Fruit fly (Drosophila melanogaster): ENCODE measurements around the gene DNAlig4.
A peak's percentile ranks its signal among the peaks of the same experiment; 100 is the strongest.

DNAlig4 gene

dm6 chrX:13698717-13699427 is 31.3 kb upstream of the DNAlig4 start (continued):
- TF ChIP-seq CG8119 (GFP tag; IDR thresholded peaks at IDR 0.05) (peak; percentile 41; the same call in 1 of the 3 replicates), CG6808 (GFP tag; optimal IDR thresholded peaks at IDR 0.05) (no peak), achi (GFP tag; optimal IDR thresholded peaks at IDR 0.05) (no peak), CG6792 (GFP tag; optimal IDR thresholded peaks at IDR 0.05) (no peak), CG11294 (GFP tag; IDR thresholded peaks at IDR 0.05) (peak; percentile 29; the same call in 1 of the 2 replicates), spab (GFP tag; optimal IDR thresholded peaks at IDR 0.05) (no peak), Eip75B (GFP tag; optimal IDR thresholded peaks at IDR 0.05) (no peak), Sox14 (GFP tag; optimal IDR thresholded peaks at IDR 0.05) (no peak), fd59A (GFP tag; optimal IDR thresholded peaks at IDR 0.05) (no peak), svp (GFP tag) (no peak)

- TF ChIP-seq lz (GFP tag; optimal IDR thresholded peaks at IDR 0.05), result no peak
- no peak for TF ChIP-seq fd85E (GFP tag; optimal IDR thresholded peaks at IDR 0.05)
- TF ChIP-seq CG3032 (tag; optimal IDR thresholded peaks at IDR 0.05), result no peak
- TF ChIP-seq OdsH (GFP tag; optimal IDR thresholded peaks at IDR 0.05), result no peak
- no peak for TF ChIP-seq vri (GFP tag; optimal IDR thresholded peaks at IDR 0.05)
- TF ChIP-seq fkh (GFP tag; optimal IDR thresholded peaks at IDR 0.05), result no peak
- TF ChIP-seq acj6 (GFP tag; optimal IDR thresholded peaks at IDR 0.05), result no peak
- TF ChIP-seq Smox (GFP tag; optimal IDR thresholded peaks at IDR 0.05), result no peak
- TF ChIP-seq esn (GFP tag; optimal IDR thresholded peaks at IDR 0.05), result no peak
- no peak for TF ChIP-seq CG9139 (GFP tag; optimal IDR thresholded peaks at IDR 0.05)
- TF ChIP-seq Hr38 (GFP tag; optimal IDR thresholded peaks at IDR 0.05), result no peak
- no peak for TF ChIP-seq Eip75B (GFP tag; optimal IDR thresholded peaks at IDR 0.05)
- TF ChIP-seq Met (GFP tag; optimal IDR thresholded peaks at IDR 0.05), result no peak
- no peak for TF ChIP-seq CG10631 (GFP tag; optimal IDR thresholded peaks at IDR 0.05)
- no peak for TF ChIP-seq CG8119 (GFP tag; IDR thresholded peaks at IDR 0.05)
- no peak for TF ChIP-seq Sox14 (GFP tag; optimal IDR thresholded peaks at IDR 0.05)
- TF ChIP-seq salr (GFP tag; optimal IDR thresholded peaks at IDR 0.05), result no peak
- no peak for TF ChIP-seq Hr4 (GFP tag; optimal IDR thresholded peaks at IDR 0.05)
- TF ChIP-seq Gug (GFP tag; IDR thresholded peaks at IDR 0.05), result no peak
- no peak for TF ChIP-seq Lpt (GFP tag; optimal IDR thresholded peaks at IDR 0.05)
These were observed 24.4 kb upstream of the DNAlig4 start, which contains the start of gene Nna1 for dm6 chrX:13691992-13692391. Gene Nna1, plus strand, starts transcription at chrX:13692292.

dm6 chrX:13682652-13683051 is 15.0 kb upstream of the DNAlig4 start, which contains the start of gene CG11158:
Gene CG11158, plus strand, starts transcription at chrX:13682952.
- peak; percentile 31 for TF ChIP-seq Eip78C (GFP tag)
- TF ChIP-seq achi (GFP tag; optimal IDR thresholded peaks at IDR 0.05), result no peak

dm6 chrX:13681906-13682305 is 14.3 kb upstream of the DNAlig4 start:
- no peak for TF ChIP-seq CG6854 (GFP tag; optimal IDR thresholded peaks at IDR 0.05)
- TF ChIP-seq salr (GFP tag; optimal IDR thresholded peaks at IDR 0.05), result no peak
- peak; percentile 40 for TF ChIP-seq fkh (GFP tag; optimal IDR thresholded peaks at IDR 0.05)
- TF ChIP-seq ss (GFP tag; optimal IDR thresholded peaks at IDR 0.05), result no peak
- no peak for TF ChIP-seq Sox15 (GFP tag; optimal IDR thresholded peaks at IDR 0.05)
- no peak for TF ChIP-seq CG6163 (GFP tag; IDR thresholded peaks at IDR 0.05)

- TF ChIP-seq Ets96B (tag; optimal IDR thresholded peaks at IDR 0.05) (no peak), Eip78C (GFP tag) (peak; percentile 48)
These were observed 12.7 kb upstream of the DNAlig4 start, which contains the start of gene CG12177 for dm6 chrX:13680262-13680661. Gene CG12177, minus strand, starts transcription at chrX:13680500.
